Fruit fly (Drosophila melanogaster) whole organism, wandering third instar larva: ENCODE results near the gene pst.
A peak's percentile ranks its signal among the peaks of the same experiment; 100 is the strongest.

Source experiments
- Abd-B ChIP-seq: fragments of >200 bp; optimal IDR thresholded peaks from 2 replicates; lab custom pipeline; 2017; ENCODE audit warnings: missing biosample characterization, missing genetic modification characterization
- CG32264 ChIP-seq: fragments of 200-800 bp; sonication (Bioruptor generic); optimal IDR thresholded peaks from 2 replicates; lab custom pipeline; 2016; ENCODE audit warnings: missing biosample characterization, missing genetic modification characterization
- CG9705 ChIP-seq: fragments of 200-800 bp; sonication (Bioruptor generic); optimal IDR thresholded peaks from 2 replicates; lab custom pipeline; 2018; ENCODE audit warnings: missing biosample characterization, mild to moderate bottlenecking, missing genetic modification characterization
- CrebA ChIP-seq: fragments of 200-800 bp; sonication (Bioruptor generic); optimal IDR thresholded peaks from 2 replicates; lab custom pipeline; 2016; ENCODE audit warnings: missing biosample characterization, mild to moderate bottlenecking, missing genetic modification characterization, borderline replicate concordance
- Dfd ChIP-seq: fragments of >200 bp; optimal IDR thresholded peaks from 2 replicates; lab custom pipeline; 2017; ENCODE audit warnings: missing biosample characterization, missing genetic modification characterization
- Dif ChIP-seq: fragments of 200-275, 200-300 bp; sonication (Bioruptor generic); optimal IDR thresholded peaks from 2 replicates; lab custom pipeline; 2018; ENCODE audit warnings: missing biosample characterization, missing genetic modification characterization; ENCODE audit not compliant: partially characterized antibody
- GATAd ChIP-seq: sonication (Bioruptor generic); optimal IDR thresholded peaks from 2 replicates; lab custom pipeline; 2016; ENCODE audit warnings: missing biosample characterization, missing genetic modification characterization
- HLH106 ChIP-seq: fragments of 200-800 bp; optimal IDR thresholded peaks from 3 replicates; lab custom pipeline; 2019; ENCODE audit warnings: missing biosample characterization, mild to moderate bottlenecking, missing genetic modification characterization, moderate library complexity
- Hnf4 ChIP-seq: fragments of 200-800 bp; sonication (Bioruptor generic); optimal IDR thresholded peaks from 2 replicates; lab custom pipeline; 2016; ENCODE audit warnings: missing biosample characterization, mild to moderate bottlenecking, missing genetic modification characterization
- Hr78 ChIP-seq: fragments of >200 bp; optimal IDR thresholded peaks from 2 replicates; lab custom pipeline; 2017; ENCODE audit warnings: missing biosample characterization, missing genetic modification characterization
- Hr83 ChIP-seq: fragments of 200-300 bp; sonication (Bioruptor generic); optimal IDR thresholded peaks from 2 replicates; lab custom pipeline; 2016; ENCODE audit warnings: missing biosample characterization, mild to moderate bottlenecking, missing genetic modification characterization, moderate library complexity; ENCODE audit not compliant: poor library complexity, severe bottlenecking
- Jra ChIP-seq: sonication (Bioruptor generic); optimal IDR thresholded peaks from 2 replicates; lab custom pipeline; 2016; ENCODE audit warnings: missing biosample characterization, missing genetic modification characterization
- Mio ChIP-seq: sonication (Bioruptor generic); optimal IDR thresholded peaks from 2 replicates; lab custom pipeline; 2016; ENCODE audit warnings: missing biosample characterization, missing genetic modification characterization
- Myc ChIP-seq: fragments of >200 bp; optimal IDR thresholded peaks from 2 replicates; lab custom pipeline; 2017
- N ChIP-seq: fragments of >200 bp; optimal IDR thresholded peaks from 2 replicates; lab custom pipeline; 2018; ENCODE audit warnings: missing biosample characterization, missing external identifiers, missing genetic modification characterization
- OdsH ChIP-seq: fragments of 200-800 bp; sonication (Bioruptor generic); optimal IDR thresholded peaks from 2 replicates; lab custom pipeline; 2016; ENCODE audit warnings: missing biosample characterization, mild to moderate bottlenecking, missing genetic modification characterization
- Rel ChIP-seq, 2 experiments: fragments of 200-800 bp; sonication (Bioruptor generic) in 1 of 2; optimal IDR thresholded peaks; 2 replicates in 1 of 2; 3 replicates in 1 of 2; lab custom pipeline; 2016 to 2019; ENCODE audit warnings: mild to moderate bottlenecking in 2 of 2, missing biosample characterization in 2 of 2, missing genetic modification characterization in 2 of 2, moderate library complexity in 1 of 2
- Sp1 ChIP-seq: fragments of 200-800 bp; sonication (Bioruptor generic); optimal IDR thresholded peaks from 3 replicates; lab custom pipeline; 2019; ENCODE audit warnings: missing biosample characterization, mild to moderate bottlenecking, missing genetic modification characterization, moderate library complexity
- Vsx2 ChIP-seq: fragments of 200-300, 225-300 bp; sonication (Bioruptor generic); optimal IDR thresholded peaks from 2 replicates; lab custom pipeline; 2018; ENCODE audit warnings: missing biosample characterization, missing genetic modification characterization; ENCODE audit not compliant: partially characterized antibody
- br ChIP-seq: fragments of 200-800 bp; sonication (Bioruptor generic); optimal IDR thresholded peaks from 2 replicates; lab custom pipeline; 2016; ENCODE audit warnings: missing biosample characterization, missing genetic modification characterization
- brk ChIP-seq: fragments of 200-800 bp; sonication (Bioruptor generic); optimal IDR thresholded peaks from 2 replicates; lab custom pipeline; 2016; ENCODE audit warnings: missing biosample characterization, mild to moderate bottlenecking, missing genetic modification characterization
- dl ChIP-seq, 2 experiments: fragments of 175-275, 200-275 bp in 1 of 2; fragments of 200-275 bp in 1 of 2; sonication (Bioruptor generic); optimal IDR thresholded peaks; lab custom pipeline; 2018; ENCODE audit warnings: mild to moderate bottlenecking in 2 of 2, missing biosample characterization in 2 of 2, missing genetic modification characterization in 2 of 2, moderate library complexity in 2 of 2; ENCODE audit not compliant: partially characterized antibody in 2 of 2, insufficient read depth in 1 of 2
- dmrt93B ChIP-seq: fragments of 200-800 bp; sonication (Bioruptor generic); optimal IDR thresholded peaks from 2 replicates; lab custom pipeline; 2018; ENCODE audit warnings: missing biosample characterization, mild to moderate bottlenecking, missing genetic modification characterization
- dsf ChIP-seq: sonication (Bioruptor generic); optimal IDR thresholded peaks from 2 replicates; lab custom pipeline; 2016; ENCODE audit warnings: missing biosample characterization, missing genetic modification characterization, borderline replicate concordance
- ey ChIP-seq: fragments of 200-800 bp; sonication (Bioruptor generic); optimal IDR thresholded peaks from 2 replicates; lab custom pipeline; 2016; ENCODE audit warnings: missing biosample characterization, missing genetic modification characterization
- foxo ChIP-seq, 2 experiments: fragments of 200-800 bp; sonication (Bioruptor generic); optimal IDR thresholded peaks; 2 replicates in 1 of 2; 3 replicates in 1 of 2; lab custom pipeline; 2016 to 2017; ENCODE audit warnings: missing biosample characterization in 2 of 2, missing genetic modification characterization in 2 of 2
- fru ChIP-seq: fragments of 200-800 bp; sonication (Bioruptor generic); optimal IDR thresholded peaks from 3 replicates; lab custom pipeline; 2016; ENCODE audit warnings: missing biosample characterization, mild to moderate bottlenecking, missing genetic modification characterization
- h ChIP-seq: fragments of 200-800 bp; sonication (Bioruptor generic); optimal IDR thresholded peaks from 3 replicates; lab custom pipeline; 2016; ENCODE audit warnings: missing biosample characterization, mild to moderate bottlenecking, missing genetic modification characterization
- jim ChIP-seq: fragments of 175-275, 200-325 bp; sonication (Bioruptor generic); optimal IDR thresholded peaks from 2 replicates; lab custom pipeline; 2016; ENCODE audit warnings: missing biosample characterization, mild to moderate bottlenecking, missing genetic modification characterization
- lola ChIP-seq: fragments of >200 bp; optimal IDR thresholded peaks from 2 replicates; lab custom pipeline; 2017; ENCODE audit warnings: missing biosample characterization, missing genetic modification characterization
- pan ChIP-seq: fragments of >200 bp; optimal IDR thresholded peaks from 2 replicates; lab custom pipeline; 2017
- psq ChIP-seq: fragments of 200-800 bp; sonication (Bioruptor generic); optimal IDR thresholded peaks from 3 replicates; lab custom pipeline; 2017; ENCODE audit warnings: missing biosample characterization, mild to moderate bottlenecking, missing genetic modification characterization, moderate library complexity
- rgr ChIP-seq: fragments of 200-800 bp; sonication (Bioruptor generic); optimal IDR thresholded peaks from 3 replicates; lab custom pipeline; 2016; ENCODE audit warnings: missing biosample characterization, mild to moderate bottlenecking, missing genetic modification characterization
- sage ChIP-seq: fragments of 200-800 bp; sonication (Bioruptor generic); optimal IDR thresholded peaks from 2 replicates; lab custom pipeline; 2016; ENCODE audit warnings: missing biosample characterization, mild to moderate bottlenecking, missing genetic modification characterization
- sv ChIP-seq: fragments of 200-800 bp; sonication (Bioruptor generic); optimal IDR thresholded peaks from 3 replicates; lab custom pipeline; 2016; ENCODE audit warnings: missing biosample characterization, missing genetic modification characterization
- tai ChIP-seq: sonication (Bioruptor generic); optimal IDR thresholded peaks from 2 replicates; lab custom pipeline; 2016; ENCODE audit warnings: missing biosample characterization, missing genetic modification characterization
- usp ChIP-seq: fragments of >200 bp; optimal IDR thresholded peaks from 2 replicates; lab custom pipeline; 2017; ENCODE audit warnings: missing biosample characterization, missing genetic modification characterization
- woc ChIP-seq: sonication (Bioruptor generic); optimal IDR thresholded peaks from 2 replicates; lab custom pipeline; 2016; ENCODE audit warnings: missing biosample characterization, mild to moderate bottlenecking, missing genetic modification characterization

Gene pst

dm6 chr3L:7359827-7360323, at the start of gene pst:
Gene pst, minus strand, starts transcription at chr3L:7360263.
- TF ChIP-seq OdsH (GFP tag; lab: Kevin White, UChicago) (no peak), Sp1 (GFP tag; lab: Kevin White, UChicago) (peak; percentile 25), Abd-B (GFP tag; lab: Kevin White, UChicago) (no peak), lola (GFP tag; lab: Kevin White, UChicago) (no peak), woc (GFP tag; lab: Kevin White, UChicago) (no peak), Dfd (GFP tag; lab: Kevin White, UChicago) (no peak), Vsx2 (GFP tag; lab: Kevin White, UChicago) (no peak), HLH106 (tag; lab: Kevin White, UChicago) (no peak), foxo (GFP tag; optimal IDR thresholded peaks at IDR 0.05; lab: Kevin White, UChicago) (no peak), Dif (GFP tag; lab: Kevin White, UChicago) (peak; percentile 46), psq (GFP tag; lab: Kevin White, UChicago) (no peak), Hr83 (GFP tag; lab: Kevin White, UChicago) (peak; percentile 58), CG9705 (GFP tag; lab: Kevin White, UChicago) (no peak), GATAd (no peak), Myc (lab: Kevin White, UChicago) (no peak), pan (lab: Kevin White, UChicago) (no peak), Hnf4 (GFP tag; lab: Kevin White, UChicago) (no peak), dl (GFP tag; optimal IDR thresholded peaks at IDR 0.05; lab: Kevin White, UChicago; ENCODE audit: insufficient read depth in 1 of 2, partially characterized antibody in 2 of 2) (no peak), dmrt93B (GFP tag; lab: Kevin White, UChicago) (no peak), dsf (no peak), tai (GFP tag; lab: Kevin White, UChicago) (no peak), ey (GFP tag; lab: Kevin White, UChicago) (no peak), Rel (GFP tag; optimal IDR thresholded peaks at IDR 0.05; lab: Kevin White, UChicago) (no peak), Rel (tag; optimal IDR thresholded peaks at IDR 0.05; lab: Kevin White, UChicago) (peak; percentile 100), h (GFP tag; lab: Kevin White, UChicago) (no peak), CG32264 (GFP tag; lab: Kevin White, UChicago) (no peak), rgr (no peak), CrebA (no peak), jim (GFP tag; lab: Kevin White, UChicago) (no peak), sage (GFP tag; lab: Kevin White, UChicago) (no peak), Mio (GFP tag; lab: Kevin White, UChicago) (no peak), usp (GFP tag; lab: Kevin White, UChicago) (no peak), brk (no peak), br (GFP tag; lab: Kevin White, UChicago) (no peak), N (GFP tag; lab: Kevin White, UChicago) (no peak), Jra (GFP tag; lab: Kevin White, UChicago) (peak; percentile 19), Hr78 (GFP tag; lab: Kevin White, UChicago) (no peak), fru (GFP tag; lab: Kevin White, UChicago) (peak; percentile 18), sv (GFP tag; lab: Kevin White, UChicago) (no peak)
- TF ChIP-seq, all 38 proteins: peak for 6

- TF ChIP-seq N (GFP tag; lab: Kevin White, UChicago) (no peak), dsf (no peak), rgr (no peak), dl (GFP tag; optimal IDR thresholded peaks at IDR 0.05; lab: Kevin White, UChicago; ENCODE audit: insufficient read depth in 1 of 2, partially characterized antibody in 2 of 2) (no peak), Dif (GFP tag; lab: Kevin White, UChicago) (no peak)
Measured at dm6 chr3L:7404081-7404480, 44.0 kb upstream of the pst start, which contains the start of gene CG8560. Gene CG8560, minus strand, starts transcription at chr3L:7404181.
